Worm (Caenorhabditis elegans): Measurements from ENCODE around the gene F52D10.4.
"Not testable (repeated sequence)": the region's sequence is repeated elsewhere in the genome, so short reads cannot be mapped to it uniquely, and the experiment has no call there.

Gene F52D10.4

DNA sequence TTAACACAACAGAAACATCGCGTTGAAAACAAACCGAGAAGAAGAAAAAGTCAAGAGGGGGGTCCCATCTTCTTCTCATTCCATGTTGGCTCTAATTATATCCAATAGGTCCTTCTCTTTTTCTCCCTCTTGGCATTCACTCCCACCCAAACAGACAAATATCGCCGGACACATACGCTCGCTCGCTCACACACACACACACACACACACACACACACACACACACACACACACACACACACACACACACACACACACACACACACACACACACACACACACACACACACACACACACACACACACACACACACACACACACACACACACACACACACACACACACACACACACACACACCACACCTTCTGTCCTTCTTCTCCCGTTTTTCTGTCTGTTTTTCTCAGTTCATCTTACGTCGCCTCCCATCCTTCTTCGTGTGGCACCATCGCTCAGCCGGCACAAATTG, 26.5 kb downstream of the F52D10.4 start, which contains the start of gene sto-4 (continued):
- TF ChIP-seq zfh-2 (GFP tag; conservative IDR thresholded peaks at IDR 0.05) (peak; percentile 84), dox-1 (GFP tag; IDR thresholded peaks at IDR 0.05) (peak; percentile 85; the same call in 1 of the 2 replicates), F10E7.11 (tag; optimal IDR thresholded peaks at IDR 0.05) (peak; percentile 64), cebp-1 (tag; optimal IDR thresholded peaks at IDR 0.05) (peak; percentile 86), egl-44 (GFP tag; IDR thresholded peaks at IDR 0.05) (0 out of 2 replicates have a peak, but pooled peaks have one; percentile 50), akir-1 (GFP tag; optimal IDR thresholded peaks at IDR 0.05) (peak; percentile 56), attf-5 (GFP tag; optimal IDR thresholded peaks at IDR 0.05) (peak; percentile 67), let-607 (tag; optimal IDR thresholded peaks at IDR 0.05) (peak in 1 of 2 experiments; percentile 61), mcd-1 (GFP tag; IDR thresholded peaks at IDR 0.05) (peak; percentile 37; the same call in 1 of the 2 replicates), snpc-4 (tag; optimal IDR thresholded peaks at IDR 0.05) (peak in 2 of 4 experiments; percentile 19 to 36), ztf-26 (tag; optimal IDR thresholded peaks at IDR 0.05) (peak; percentile 91), K12H6.12 (tag; optimal IDR thresholded peaks at IDR 0.05) (peak; percentile 98), chd-7 (tag; optimal IDR thresholded peaks at IDR 0.05) (peak; percentile 96)
- not testable (repeated sequence) for TF ChIP-seq cebp-1 (GFP tag; IDR thresholded peaks at IDR 0.05); snpc-4 (GFP tag; optimal IDR thresholded peaks at IDR 0.05)

ce11 chrX:11645517-11645916, 28.2 kb downstream of the F52D10.4 start:
- peak; percentile 28 for TF ChIP-seq nhr-80 (tag; optimal IDR thresholded peaks at IDR 0.05)
- peak; percentile 32 for TF ChIP-seq madf-10 (tag; optimal IDR thresholded peaks at IDR 0.05)
- peak; percentile 23 for TF ChIP-seq B0035.1 (tag; optimal IDR thresholded peaks at IDR 0.05)
- peak; percentile 4 for TF ChIP-seq athp-1 (tag; optimal IDR thresholded peaks at IDR 0.05)
- 0 out of 2 replicates have a peak, but pooled peaks have one; percentile 70 for TF ChIP-seq cebp-2 (GFP tag; IDR thresholded peaks at IDR 0.05)
- TF ChIP-seq mcd-1 (GFP tag; IDR thresholded peaks at IDR 0.05), result no peak; the same call in 1 of the 2 replicates
- TF ChIP-seq madf-6 (GFP tag; IDR thresholded peaks at IDR 0.05), result peak; percentile 10; the same call in 1 of the 2 replicates
- TF ChIP-seq unc-130 (GFP tag; optimal IDR thresholded peaks at IDR 0.05), result peak; percentile 11
- TF ChIP-seq mxl-1 (tag; optimal IDR thresholded peaks at IDR 0.05), result peak; percentile 71
- peak; percentile 82 for TF ChIP-seq him-1 (tag; optimal IDR thresholded peaks at IDR 0.05)
- peak; percentile 85 for TF ChIP-seq rpc-1 (optimal IDR thresholded peaks at IDR 0.05)
- peak; percentile 92 for TF ChIP-seq rpc-1 (tag; optimal IDR thresholded peaks at IDR 0.05)
- peak; percentile 47 for TF ChIP-seq lin-40 (tag; optimal IDR thresholded peaks at IDR 0.05)
- peak in 1 of 2 experiments; percentile 87 for TF ChIP-seq rec-8 (tag; optimal IDR thresholded peaks at IDR 0.05)
- peak; percentile 60; the same call in 1 of the 2 replicates for TF ChIP-seq D2030.7 (GFP tag; IDR thresholded peaks at IDR 0.05)
- peak; percentile 0 for TF ChIP-seq chd-7 (tag; optimal IDR thresholded peaks at IDR 0.05)
- TF ChIP-seq aptf-2 (GFP tag; conservative IDR thresholded peaks at IDR 0.05), result no peak
- TF ChIP-seq Y67H2A.10 (GFP tag; conservative IDR thresholded peaks at IDR 0.05), result 0 out of 2 replicates have a peak, but pooled peaks have one; percentile 41
- TF ChIP-seq dox-1 (GFP tag; IDR thresholded peaks at IDR 0.05), result peak; percentile 57; the same call in 1 of the 2 replicates
- peak; percentile 94 for TF ChIP-seq lin-26 (GFP tag; IDR thresholded peaks at IDR 0.05)
- 0 out of 2 replicates have a peak, but pooled peaks have one; percentile 45 for TF ChIP-seq K11D2.4 (GFP tag; IDR thresholded peaks at IDR 0.05)
- no peak for TF ChIP-seq ceh-58 (GFP tag; IDR thresholded peaks at IDR 0.05)
- peak; percentile 44 for TF ChIP-seq repo-1 (tag; optimal IDR thresholded peaks at IDR 0.05)
- TF ChIP-seq attf-3 (GFP tag; conservative IDR thresholded peaks at IDR 0.05), result no peak
- no peak for TF ChIP-seq ets-4 (GFP tag; optimal IDR thresholded peaks at IDR 0.05)
- TF ChIP-seq mel-28 (tag; optimal IDR thresholded peaks at IDR 0.05; ENCODE audit: borderline replicate concordance), result no peak
- peak; percentile 75 for TF ChIP-seq ZK185.1 (tag; optimal IDR thresholded peaks at IDR 0.05; ENCODE audit: poor library complexity, severe bottlenecking)
- peak; percentile 56 for TF ChIP-seq ztf-18 (tag; optimal IDR thresholded peaks at IDR 0.05)
- peak; percentile 74 for TF ChIP-seq die-1 (tag; optimal IDR thresholded peaks at IDR 0.05)
- peak; percentile 8 for TF ChIP-seq snpc-3.4 (tag; optimal IDR thresholded peaks at IDR 0.05)
- peak; percentile 49 for TF ChIP-seq snpc-1.3 (tag; optimal IDR thresholded peaks at IDR 0.05; ENCODE audit: insufficient read depth)
- TF ChIP-seq somi-1 (GFP tag; optimal IDR thresholded peaks at IDR 0.05), result peak; percentile 19
- TF ChIP-seq nfyb-1 (GFP tag; IDR thresholded peaks at IDR 0.05), result peak; percentile 54; the same call in 1 of the 2 replicates
- peak; percentile 91 for TF ChIP-seq tbp1 (GFP tag; optimal IDR thresholded peaks at IDR 0.05)

All from whole organism, young adult.